Worm (Caenorhabditis elegans) whole organism, L3 larva: Measurements from ENCODE around the gene F47G9.6.

Experiments
- lin-39 ChIP-seq: fragments of 150-350 bp; optimal IDR thresholded peaks from 2 replicates; lab custom pipeline; 2018; ENCODE audit warnings: missing biosample characterization, missing genetic modification reagents, missing genetic modification characterization
- nhr-28 ChIP-seq: fragments of 150-350 bp; optimal IDR thresholded peaks from 2 replicates; lab custom pipeline; 2014; ENCODE audit warnings: missing biosample characterization, missing genetic modification characterization
- nhr-77 ChIP-seq: fragments of 150-350 bp; optimal IDR thresholded peaks from 2 replicates; lab custom pipeline; 2014; ENCODE audit warnings: missing biosample characterization, missing genetic modification characterization
- ztf-4 ChIP-seq: fragments of 150-350 bp; optimal IDR thresholded peaks from 2 replicates; lab custom pipeline; 2014; ENCODE audit warnings: missing biosample characterization, missing genetic modification characterization

DNA sequence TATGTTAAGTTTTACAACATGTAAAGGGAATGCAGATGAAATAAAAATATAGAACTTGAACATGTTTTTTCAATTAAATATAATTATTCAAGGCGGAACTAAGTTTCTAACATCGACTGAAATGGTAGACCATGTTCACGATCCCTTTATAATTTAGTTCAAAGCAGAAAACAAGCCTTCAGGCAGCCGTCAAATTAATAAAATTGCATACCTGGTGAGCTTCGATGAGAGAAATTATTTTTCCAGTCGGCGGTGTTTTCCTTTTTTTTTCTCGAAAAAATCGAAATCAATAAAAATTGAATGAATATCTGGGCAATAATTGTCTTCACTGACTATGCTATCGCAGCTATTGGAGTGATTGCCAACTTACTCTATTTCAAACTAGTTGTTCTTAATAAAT, 38.3 kb upstream of the F47G9.6 start, which contains the start of gene C03E10.1:
- TF ChIP-seq lin-39 (tag; lab: Kevin White, UChicago) (no peak), nhr-28 (tag; lab: Kevin White, UChicago) (no peak), nhr-77 (tag; lab: Kevin White, UChicago) (no peak), ztf-4 (tag; lab: Kevin White, UChicago) (no peak)
